Worm (Caenorhabditis elegans) whole organism, young adult: Measurements from ENCODE around the gene Y44A6D.5.
A peak's percentile ranks its signal among the peaks of the same experiment; 100 is the strongest.

Experiments
- B0336.3 ChIP-seq: fragments of 200-800 bp; sonication (Bioruptor generic); IDR thresholded peaks from 2 replicates; pipeline ENCODE4 v1.3.6; 2022; ENCODE audit warnings: missing genetic modification characterization, missing compliant biosample characterization
- D2030.7 ChIP-seq: fragments of 200-800 bp; sonication (Bioruptor generic); IDR thresholded peaks from 2 replicates; pipeline ENCODE4 v1.3.6; 2022; ENCODE audit warnings: missing genetic modification reagents, missing genetic modification characterization, missing compliant biosample characterization
- F10E7.11 ChIP-seq: sonication (generic microtip); optimal IDR thresholded peaks from 2 replicates; lab custom pipeline; 2017; ENCODE audit warnings: mild to moderate bottlenecking, missing genetic modification characterization, moderate library complexity, missing compliant biosample characterization
- K12H6.12 ChIP-seq: fragments of 200-800 bp; sonication (Bioruptor generic); optimal IDR thresholded peaks from 2 replicates; lab custom pipeline; 2018; ENCODE audit warnings: mild to moderate bottlenecking, missing genetic modification characterization, missing compliant biosample characterization
- Y95B8A.8 ChIP-seq: fragments of 200-800 bp; sonication (Bioruptor generic); IDR thresholded peaks from 2 replicates; pipeline ENCODE4 v1.3.6; 2022; ENCODE audit warnings: missing genetic modification reagents, missing genetic modification characterization, missing compliant biosample characterization
- ZK185.1 ChIP-seq: sonication (generic microtip); optimal IDR thresholded peaks from 2 replicates; lab custom pipeline; 2016; ENCODE audit warnings: mild to moderate bottlenecking, missing genetic modification characterization, missing compliant biosample characterization; ENCODE audit not compliant: poor library complexity, severe bottlenecking
- ama-1 ChIP-seq, 3 experiments: fragments of 150-350 bp in 1 of 3; sonication (generic microtip) in 2 of 3; optimal IDR thresholded peaks; 2 replicates each; lab custom pipeline; 2014 to 2018; ENCODE audit warnings: missing biosample characterization in 2 of 3, missing genetic modification characterization in 2 of 3, missing genetic modification reagents in 2 of 3
- aptf-2 ChIP-seq: fragments of 200-800 bp; sonication (Bioruptor generic); conservative IDR thresholded peaks from 2 replicates; pipeline ENCODE4 v1.3.6; 2022; ENCODE audit warnings: missing genetic modification reagents, missing genetic modification characterization, missing compliant biosample characterization
- attf-5 ChIP-seq: fragments of 200-800 bp; sonication (Bioruptor generic); optimal IDR thresholded peaks from 2 replicates; lab custom pipeline; 2018; ENCODE audit warnings: mild to moderate bottlenecking, missing genetic modification characterization, missing compliant biosample characterization
- cebp-1 ChIP-seq, 2 experiments: fragments of 200-800 bp in 1 of 2; sonication (Bioruptor generic) in 1 of 2; sonication (generic microtip) in 1 of 2; IDR thresholded peaks in 1 of 2; optimal IDR thresholded peaks in 1 of 2; 2 replicates each; pipeline versions ENCODE4 v1.3.6 to Lab custom; 2017 to 2022; ENCODE audit warnings: missing compliant biosample characterization in 2 of 2, missing genetic modification characterization in 2 of 2, mild to moderate bottlenecking in 1 of 2, missing genetic modification reagents in 1 of 2, moderate library complexity in 1 of 2
- ceh-100 ChIP-seq: fragments of 200-800 bp; sonication (Bioruptor generic); IDR thresholded peaks from 2 replicates; pipeline ENCODE4 v1.3.6; 2022; ENCODE audit warnings: missing genetic modification reagents, missing genetic modification characterization, missing compliant biosample characterization
- ceh-40 ChIP-seq: fragments of 200-800 bp; sonication (Bioruptor generic); IDR thresholded peaks from 2 replicates; pipeline ENCODE4 v1.3.6; 2022; ENCODE audit warnings: missing genetic modification characterization, missing compliant biosample characterization
- dox-1 ChIP-seq: fragments of 200-800 bp; sonication (Bioruptor generic); IDR thresholded peaks from 2 replicates; pipeline ENCODE4 v1.3.6; 2022; ENCODE audit warnings: missing genetic modification reagents, missing genetic modification characterization, missing compliant biosample characterization
- dpff-1 ChIP-seq: sonication (generic microtip); optimal IDR thresholded peaks from 2 replicates; lab custom pipeline; 2017; ENCODE audit warnings: mild to moderate bottlenecking, missing genetic modification characterization, missing compliant biosample characterization
- ekl-4 ChIP-seq: fragments of 200-800 bp; sonication (Bioruptor generic); IDR thresholded peaks from 2 replicates; pipeline ENCODE4 v1.3.6; 2022; ENCODE audit warnings: missing genetic modification reagents, missing genetic modification characterization, missing compliant biosample characterization
- ets-4 ChIP-seq: fragments of 200-800 bp; sonication (Bioruptor generic); optimal IDR thresholded peaks from 2 replicates; lab custom pipeline; 2018; ENCODE audit warnings: mild to moderate bottlenecking, missing genetic modification characterization, missing compliant biosample characterization
- him-1 ChIP-seq: sonication (generic microtip); optimal IDR thresholded peaks from 2 replicates; lab custom pipeline; 2016; ENCODE audit warnings: missing genotype, missing genetic modification reagents, missing genetic modification characterization, missing compliant biosample characterization
- hlh-12 ChIP-seq: sonication (generic microtip); optimal IDR thresholded peaks from 2 replicates; lab custom pipeline; 2016; ENCODE audit warnings: missing genetic modification characterization, missing compliant biosample characterization
- hmg-1.2 ChIP-seq: fragments of 200-800 bp; sonication (Bioruptor generic); IDR thresholded peaks from 2 replicates; pipeline ENCODE4 v1.3.6; 2022; ENCODE audit warnings: missing genetic modification reagents, missing genetic modification characterization, missing compliant biosample characterization
- hmg-20 ChIP-seq: fragments of 200-800 bp; sonication (Bioruptor generic); IDR thresholded peaks from 2 replicates; pipeline ENCODE4 v1.3.6; 2022; ENCODE audit warnings: missing genetic modification reagents, missing genetic modification characterization, missing compliant biosample characterization
- hsf-1 ChIP-seq: fragments of 200-800 bp; sonication (Bioruptor generic); IDR thresholded peaks from 2 replicates; pipeline ENCODE4 v1.3.6; 2022; ENCODE audit warnings: missing genetic modification reagents, missing genetic modification characterization, missing compliant biosample characterization
- let-526 ChIP-seq: fragments of 200-800 bp; sonication (Bioruptor generic); IDR thresholded peaks from 2 replicates; pipeline ENCODE4 v1.3.6; 2022; ENCODE audit warnings: missing genetic modification reagents, missing genetic modification characterization, missing compliant biosample characterization
- lin-26 ChIP-seq: fragments of 200-800 bp; sonication (Bioruptor generic); IDR thresholded peaks from 2 replicates; pipeline ENCODE4 v1.3.6; 2022; ENCODE audit warnings: missing genetic modification reagents, missing genetic modification characterization, missing compliant biosample characterization
- madf-6 ChIP-seq: fragments of 200-800 bp; sonication (Bioruptor generic); IDR thresholded peaks from 2 replicates; pipeline ENCODE4 v1.3.6; 2022; ENCODE audit warnings: missing genetic modification reagents, missing genetic modification characterization, missing compliant biosample characterization
- mcd-1 ChIP-seq: fragments of 200-800 bp; sonication (Bioruptor generic); IDR thresholded peaks from 2 replicates; pipeline ENCODE4 v1.3.6; 2022; ENCODE audit warnings: missing genetic modification reagents, missing genetic modification characterization, missing compliant biosample characterization
- nhr-179 ChIP-seq: sonication (generic microtip); optimal IDR thresholded peaks from 2 replicates; lab custom pipeline; 2016; ENCODE audit warnings: mild to moderate bottlenecking, missing genetic modification characterization, missing compliant biosample characterization
- nhr-80 ChIP-seq: sonication (generic microtip); optimal IDR thresholded peaks from 2 replicates; lab custom pipeline; 2016; ENCODE audit warnings: missing genetic modification characterization, missing compliant biosample characterization
- pha-4 ChIP-seq: fragments of 150-350 bp; sonication (generic microtip); optimal IDR thresholded peaks from 2 replicates; lab custom pipeline; 2014; ENCODE audit warnings: missing biosample characterization, missing genetic modification reagents, missing genetic modification characterization
- sea-2 ChIP-seq: fragments of 200-800 bp; sonication (Bioruptor generic); IDR thresholded peaks from 2 replicates; pipeline ENCODE4 v1.3.6; 2022; ENCODE audit warnings: missing genetic modification characterization, missing compliant biosample characterization
- snpc-3.4 ChIP-seq: sonication (generic microtip); optimal IDR thresholded peaks from 2 replicates; lab custom pipeline; 2017; ENCODE audit warnings: missing genetic modification characterization, mild to moderate bottlenecking, missing compliant biosample characterization, antibody characterized with exemption, moderate library complexity, missing genotype, missing genetic modification reagents
- snpc-4 ChIP-seq, 5 experiments: fragments of 150-350 bp in 1 of 5; sonication (generic microtip) in 4 of 5; optimal IDR thresholded peaks; 2 replicates each; lab custom pipeline; 2014 to 2018; ENCODE audit warnings: missing genetic modification characterization in 5 of 5, missing biosample characterization in 3 of 5, antibody characterized with exemption in 2 of 5, mild to moderate bottlenecking in 2 of 5, missing compliant biosample characterization in 2 of 5, missing genotype in 2 of 5, moderate library complexity in 2 of 5, missing genetic modification reagents in 1 of 5
- tbx-9 ChIP-seq: sonication (generic microtip); optimal IDR thresholded peaks from 2 replicates; lab custom pipeline; 2016; ENCODE audit warnings: borderline replicate concordance, missing genetic modification characterization, inconsistent platforms, missing compliant biosample characterization
- unc-130 ChIP-seq: sonication (generic microtip); optimal IDR thresholded peaks from 2 replicates; lab custom pipeline; 2016; ENCODE audit warnings: missing genetic modification reagents, missing genetic modification characterization, missing compliant biosample characterization
- zim-3 ChIP-seq: sonication (generic microtip); optimal IDR thresholded peaks from 2 replicates; lab custom pipeline; 2017; ENCODE audit warnings: mild to moderate bottlenecking, missing genetic modification characterization, moderate library complexity, missing compliant biosample characterization
- ztf-25 ChIP-seq: fragments of 200-800 bp; sonication (Bioruptor generic); IDR thresholded peaks from 2 replicates; pipeline ENCODE4 v1.3.6; 2022; ENCODE audit warnings: missing genetic modification reagents, missing genetic modification characterization, missing compliant biosample characterization
- ztf-3 ChIP-seq: fragments of 200-800 bp; sonication (Bioruptor generic); optimal IDR thresholded peaks from 2 replicates; lab custom pipeline; 2018; ENCODE audit warnings: mild to moderate bottlenecking, missing genetic modification characterization, missing compliant biosample characterization

Y44A6D.5 gene

DNA sequence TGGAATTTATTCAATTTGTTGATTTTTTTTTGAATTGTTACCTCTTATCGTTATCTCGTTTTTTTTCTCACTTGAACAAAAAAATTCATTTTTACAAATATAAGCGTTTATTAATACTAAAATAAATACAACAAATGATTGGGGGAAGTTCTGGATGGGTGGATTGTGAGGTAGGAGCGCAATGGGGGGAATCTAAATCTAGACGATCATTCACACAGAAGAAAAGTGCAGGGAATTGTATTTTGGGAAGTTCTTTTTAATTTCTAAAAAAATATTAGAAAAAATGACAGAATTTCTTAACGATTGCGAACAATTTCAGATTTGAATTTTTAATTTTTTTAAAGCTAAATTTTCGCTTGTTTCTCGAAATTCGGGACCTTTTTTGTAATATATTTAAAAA is 38.7 kb upstream of the Y44A6D.5 start:
- TF ChIP-seq him-1 (tag; lab: Kevin White, UChicago) (peak; percentile 50), ekl-4 (0 out of 2 replicates have a peak, but pooled peaks have one; percentile 27), ama-1 (optimal IDR thresholded peaks at IDR 0.05; lab: Kevin White, UChicago) (no peak), ama-1 (GFP tag; optimal IDR thresholded peaks at IDR 0.05; lab: Kevin White, UChicago) (peak in 1 of 2 experiments; percentile 47), snpc-3.4 (no peak), ztf-3 (GFP tag; lab: Kevin White, UChicago) (no peak), unc-130 (peak; percentile 2), hsf-1 (GFP tag; lab: Robert Waterston, UW) (peak; percentile 58; the same call in 1 of the 2 replicates), ceh-100 (GFP tag; lab: Robert Waterston, UW) (no peak), B0336.3 (GFP tag; lab: Robert Waterston, UW) (peak; percentile 27; the same call in 1 of the 2 replicates), lin-26 (GFP tag; lab: Robert Waterston, UW) (0 out of 2 replicates have a peak, but pooled peaks have one; percentile 12), zim-3 (peak; percentile 18), Y95B8A.8 (GFP tag; lab: Robert Waterston, UW) (0 out of 2 replicates have a peak, but pooled peaks have one; percentile 13)

- TF ChIP-seq aptf-2 (GFP tag; lab: Robert Waterston, UW) (no peak), let-526 (GFP tag; lab: Robert Waterston, UW) (no peak)
These were observed 35.8 kb upstream of the Y44A6D.5 start, which contains the start of gene exos-7 for ce11 chrV:20838565-20838964. TSS of gene exos-7 (plus strand) at chrV:20838865.

ce11 chrV:20837765-20838164 is 35.0 kb upstream of the Y44A6D.5 start, which contains the start of gene mrps-12:
TSS of gene mrps-12 (plus strand) at chrV:20838080.
- TF ChIP-seq ztf-25 (0 out of 2 replicates have a peak, but pooled peaks have one; percentile 19), lin-26 (GFP tag; lab: Robert Waterston, UW) (no peak), D2030.7 (GFP tag; lab: Robert Waterston, UW) (0 out of 2 replicates have a peak, but pooled peaks have one; percentile 15), mcd-1 (GFP tag; lab: Robert Waterston, UW) (peak; percentile 51), hmg-20 (no peak), dpff-1 (tag; lab: Kevin White, UChicago) (peak; percentile 20), sea-2 (GFP tag; lab: Robert Waterston, UW) (peak; percentile 20; the same call in 1 of the 2 replicates), madf-6 (GFP tag; lab: Robert Waterston, UW) (peak; percentile 31; the same call in 1 of the 2 replicates), F10E7.11 (no peak), K12H6.12 (tag; lab: Kevin White, UChicago) (no peak), hmg-1.2 (GFP tag; lab: Robert Waterston, UW) (peak; percentile 90), snpc-3.4 (peak; percentile 23)

ce11 chrV:20832554-20832963 is 29.8 kb upstream of the Y44A6D.5 start:
- TF ChIP-seq mcd-1 (GFP tag; lab: Robert Waterston, UW) (peak; percentile 51; the same call in 1 of the 2 replicates), ceh-100 (GFP tag; lab: Robert Waterston, UW) (peak; percentile 84), nhr-179 (tag; lab: Kevin White, UChicago) (no peak)

- TF ChIP-seq hlh-12 (tag; lab: Kevin White, UChicago) (no peak), dox-1 (peak; percentile 78), nhr-80 (peak; percentile 97), hmg-1.2 (GFP tag; lab: Robert Waterston, UW) (peak; percentile 84), ets-4 (GFP tag; lab: Kevin White, UChicago) (peak; percentile 7), tbx-9 (tag; lab: Kevin White, UChicago) (no peak), let-526 (GFP tag; lab: Robert Waterston, UW) (no peak), snpc-4 (GFP tag; optimal IDR thresholded peaks at IDR 0.05; lab: Kevin White, UChicago) (no peak), snpc-4 (tag; optimal IDR thresholded peaks at IDR 0.05; lab: Kevin White, UChicago) (peak in 1 of 4 experiments; percentile 13), attf-5 (peak; percentile 57), ceh-40 (GFP tag; lab: Robert Waterston, UW) (no peak), madf-6 (GFP tag; lab: Robert Waterston, UW) (no peak), pha-4 (tag; lab: Kevin White, UChicago) (peak; percentile 2), cebp-1 (GFP tag; IDR thresholded peaks at IDR 0.05; lab: Robert Waterston, UW) (no peak), cebp-1 (tag; optimal IDR thresholded peaks at IDR 0.05; lab: Kevin White, UChicago) (peak; percentile 46), ZK185.1 (peak; percentile 17)
- TF ChIP-seq, all 124 proteins: peak for 9
These were observed 29.1 kb upstream of the Y44A6D.5 start for ce11 chrV:20831867-20832266.
